Fruit fly (Drosophila melanogaster): ENCODE measurements around the gene CG14515.

dm6 chr3R:29214982-29215533 is 17.7 kb downstream of the CG14515 start:
- TF ChIP-seq CG8478 (optimal IDR thresholded peaks at IDR 0.05) (no peak), CTCF (optimal IDR thresholded peaks at IDR 0.05) (no peak)
